Worm (Caenorhabditis elegans): ENCODE data around the gene rps-8.

DNA sequence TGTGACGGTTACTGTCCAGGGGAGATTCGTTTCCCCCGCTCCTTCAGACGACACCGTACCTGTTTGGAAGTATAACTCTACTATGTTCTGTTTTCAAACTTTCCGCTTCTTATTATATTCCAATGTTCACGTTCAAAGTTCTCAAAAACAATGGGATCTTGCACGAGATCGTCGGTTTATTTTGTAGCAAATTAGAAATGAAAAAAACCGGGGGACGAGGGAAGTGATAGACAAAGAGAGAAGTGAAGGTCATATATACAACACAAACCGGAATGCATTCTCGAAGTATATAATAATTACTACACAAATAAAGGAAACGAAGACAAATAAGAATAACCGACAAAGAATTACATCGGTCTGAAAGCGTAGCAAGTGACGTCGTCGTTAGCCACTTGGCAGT, 4.0 kb downstream of the rps-8 start:
- no peak for TF ChIP-seq nhr-28 (tag; optimal IDR thresholded peaks at IDR 0.05)
- no peak for TF ChIP-seq nhr-12 (tag; optimal IDR thresholded peaks at IDR 0.05)
- TF ChIP-seq ces-1 (GFP tag; optimal IDR thresholded peaks at IDR 0.05), result no peak
- no peak for TF ChIP-seq lsy-2 (tag; optimal IDR thresholded peaks at IDR 0.05)
- TF ChIP-seq elt-1 (tag; optimal IDR thresholded peaks at IDR 0.05; ENCODE audit: borderline replicate concordance, insufficient read depth), result no peak
- no peak for TF ChIP-seq nhr-237 (tag; optimal IDR thresholded peaks at IDR 0.05)

Measured in whole organism, mixed stage, embryonic.